Worm (Caenorhabditis elegans) whole organism, L3 larva: ENCODE data around the gene C16C8.9.

ENCODE experiments used
- ZK546.5 ChIP-seq: sonication (generic microtip); optimal IDR thresholded peaks from 2 replicates; lab custom pipeline; 2017; ENCODE audit warnings: missing biosample characterization, missing genetic modification characterization
- elt-1 ChIP-seq: fragments of 150-350 bp; optimal IDR thresholded peaks from 2 replicates; lab custom pipeline; 2014; ENCODE audit warnings: missing biosample characterization, missing genetic modification characterization
- elt-2 ChIP-seq: sonication (generic microtip); optimal IDR thresholded peaks from 2 replicates; lab custom pipeline; 2016; ENCODE audit warnings: missing genetic modification reagents, mild to moderate bottlenecking, missing genetic modification characterization, missing compliant biosample characterization
- elt-3 ChIP-seq, 3 experiments: fragments of 150-350 bp in 1 of 3; sonication (generic microtip) in 2 of 3; optimal IDR thresholded peaks; 2 replicates in 2 of 3; 4 replicates in 1 of 3; lab custom pipeline; 2014 to 2017; ENCODE audit warnings: missing biosample characterization in 3 of 3, missing genetic modification characterization in 3 of 3
- fos-1 ChIP-seq: fragments of 150-350 bp; optimal IDR thresholded peaks from 2 replicates; lab custom pipeline; 2014; ENCODE audit warnings: missing biosample characterization, missing genetic modification characterization
- lin-15B ChIP-seq: fragments of 150-350 bp; optimal IDR thresholded peaks from 2 replicates; lab custom pipeline; 2014; ENCODE audit warnings: missing biosample characterization, missing genetic modification characterization
- nhr-11 ChIP-seq: fragments of 150-350 bp; optimal IDR thresholded peaks from 2 replicates; lab custom pipeline; 2014; ENCODE audit warnings: missing biosample characterization, missing genetic modification characterization
- nhr-12 ChIP-seq: fragments of 150-350 bp; optimal IDR thresholded peaks from 2 replicates; lab custom pipeline; 2014; ENCODE audit warnings: missing biosample characterization, missing genetic modification characterization
- nhr-25 ChIP-seq: sonication (generic microtip); optimal IDR thresholded peaks from 2 replicates; lab custom pipeline; 2017; ENCODE audit warnings: missing biosample characterization, missing genetic modification characterization
- ztf-11 ChIP-seq: fragments of 150-350 bp; optimal IDR thresholded peaks from 2 replicates; lab custom pipeline; 2014; ENCODE audit warnings: missing biosample characterization, missing genetic modification characterization

DNA sequence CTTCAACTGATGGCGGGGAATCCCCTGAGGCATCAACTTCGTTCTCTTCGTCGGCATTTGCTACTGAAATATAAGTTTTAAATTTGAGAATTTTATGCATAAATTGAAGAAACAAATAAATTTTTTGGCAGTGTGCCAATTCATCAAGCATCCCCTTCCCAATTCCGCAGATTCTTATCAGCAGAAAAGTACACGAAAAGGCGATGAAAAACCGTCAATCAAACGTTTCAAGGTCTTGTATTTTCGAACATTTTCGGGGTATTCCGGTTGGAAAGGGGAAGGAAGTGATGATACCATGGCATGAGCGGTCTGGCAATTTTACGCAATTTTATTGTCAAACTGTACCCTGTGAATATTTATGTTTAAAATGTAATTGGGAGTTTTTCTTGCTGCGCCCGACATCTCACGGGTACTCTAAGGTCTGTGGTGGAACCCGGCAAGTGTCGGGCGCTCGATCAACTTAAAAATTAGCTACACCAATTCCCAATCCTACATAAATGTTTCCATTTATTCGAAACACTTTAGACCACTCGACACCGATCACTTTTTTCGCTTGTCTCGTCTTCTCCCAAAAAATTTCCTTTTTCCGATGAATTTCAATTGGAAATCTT lies 28.0 kb downstream of the C16C8.9 start:
- TF ChIP-seq elt-1 (tag; lab: Kevin White, UChicago) (peak; percentile 77), nhr-25 (tag; lab: Kevin White, UChicago) (peak; percentile 56), elt-2 (no peak), fos-1 (tag; lab: Kevin White, UChicago) (no peak), ztf-11 (tag; lab: Kevin White, UChicago) (no peak), elt-3 (tag; optimal IDR thresholded peaks at IDR 0.05; lab: Kevin White, UChicago) (no peak), nhr-11 (tag; lab: Kevin White, UChicago) (no peak), ZK546.5 (no peak), lin-15B (tag; lab: Kevin White, UChicago) (no peak), nhr-12 (tag; lab: Kevin White, UChicago) (no peak)
